Worm (Caenorhabditis elegans): ENCODE measurements around the gene C01G5.4.

DNA sequence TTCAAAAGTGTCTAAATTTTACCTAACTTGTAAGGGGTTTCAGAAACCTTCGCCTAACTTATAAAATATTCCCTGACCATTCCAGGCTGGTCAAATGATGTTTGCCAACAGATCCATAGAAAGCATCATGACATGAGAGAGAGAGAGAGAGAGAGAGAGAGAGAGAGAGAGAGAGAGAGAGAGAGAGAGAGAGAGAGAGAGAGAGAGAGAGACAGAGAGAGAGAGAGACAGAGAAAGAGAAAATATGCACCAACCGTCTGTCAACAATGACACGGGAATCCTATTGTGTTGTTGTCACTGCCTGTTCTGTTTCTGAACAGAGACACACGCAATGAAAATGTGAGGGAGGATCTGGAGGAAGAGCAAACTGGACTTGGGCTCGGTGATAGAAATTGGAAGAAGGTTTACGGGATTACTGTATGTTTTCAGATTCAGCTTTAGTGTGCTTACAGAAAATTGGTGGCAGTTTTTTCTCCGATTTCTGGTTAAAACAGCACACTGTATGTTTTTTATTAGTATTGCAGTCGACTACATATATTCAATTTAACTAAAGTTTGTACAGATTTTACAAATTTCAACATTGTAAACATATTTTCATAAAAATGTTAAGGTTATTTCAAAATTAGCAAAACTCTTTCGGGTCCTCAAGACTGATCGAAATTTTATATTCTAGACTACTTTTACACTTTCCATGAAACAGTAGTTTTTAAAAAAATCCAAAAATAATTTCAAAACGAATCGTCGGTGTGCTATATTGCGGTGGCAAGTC, 44.6 kb downstream of the C01G5.4 start:
- TF ChIP-seq lim-6 (tag; optimal IDR thresholded peaks at IDR 0.05) (no peak), tbx-2 (tag; optimal IDR thresholded peaks at IDR 0.05) (no peak)

All from whole organism, late embryonic.